Fruit fly (Drosophila melanogaster): Measurements from ENCODE around the gene CG6511.
A peak's percentile ranks its signal among the peaks of the same experiment; 100 is the strongest.

CG6511 gene

DNA sequence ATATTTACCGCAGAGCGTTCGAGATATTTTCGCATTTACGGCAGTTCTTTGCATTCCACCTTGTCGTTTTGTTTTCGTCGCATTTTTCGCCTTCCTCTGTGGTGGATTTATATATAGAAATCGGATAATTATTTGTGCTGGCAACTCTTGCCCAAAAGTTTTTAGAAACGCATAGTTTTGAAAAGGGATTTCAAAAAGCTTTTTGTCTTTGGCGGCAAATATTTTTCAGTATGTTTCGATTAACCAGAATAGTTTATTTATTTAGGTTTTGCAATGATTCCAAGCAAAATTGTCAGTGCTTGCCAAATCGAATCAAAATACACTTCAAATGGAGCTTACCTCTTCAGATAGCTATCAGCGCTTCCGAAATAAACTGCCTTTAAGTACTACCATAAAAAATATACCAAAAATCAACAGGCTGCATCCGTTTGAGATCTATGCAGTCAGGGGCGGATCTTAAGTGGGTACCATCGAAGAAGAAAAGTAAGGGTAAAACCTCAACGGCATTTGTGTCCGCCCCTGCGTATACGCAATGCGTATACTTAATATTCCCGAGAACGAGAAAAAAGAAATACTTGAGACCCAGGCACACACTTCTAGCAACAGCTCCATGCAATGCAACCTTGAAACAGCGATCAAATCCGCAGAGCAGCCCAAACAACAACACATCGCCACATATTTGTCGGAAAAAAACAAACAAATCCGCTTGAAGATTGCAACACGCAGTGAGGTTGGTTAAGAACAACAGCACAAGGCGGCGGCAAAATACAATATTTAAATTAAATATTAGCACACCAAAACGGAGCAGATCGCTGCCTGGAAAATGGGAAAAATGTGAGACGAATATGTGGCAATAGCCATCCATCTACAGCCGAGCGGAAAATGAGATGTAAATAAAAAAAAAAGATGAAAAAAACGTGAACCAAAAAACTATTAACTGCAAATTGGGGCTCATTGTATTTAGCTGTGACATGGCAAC, 28.8 kb downstream of the CG6511 start, which contains the start of gene CG13306:
TSS of gene CG13306 (minus strand) at position 51 of the 979 bp plus-strand sequence.
- TF ChIP-seq toe (GFP tag; optimal IDR thresholded peaks at IDR 0.05) (no peak), kay (GFP tag; ENCODE audit: borderline replicate concordance) (peak; percentile 62), Crg-1 (GFP tag; optimal IDR thresholded peaks at IDR 0.05) (no peak), CG33017 (tag; optimal IDR thresholded peaks at IDR 0.05) (no peak)

DNA sequence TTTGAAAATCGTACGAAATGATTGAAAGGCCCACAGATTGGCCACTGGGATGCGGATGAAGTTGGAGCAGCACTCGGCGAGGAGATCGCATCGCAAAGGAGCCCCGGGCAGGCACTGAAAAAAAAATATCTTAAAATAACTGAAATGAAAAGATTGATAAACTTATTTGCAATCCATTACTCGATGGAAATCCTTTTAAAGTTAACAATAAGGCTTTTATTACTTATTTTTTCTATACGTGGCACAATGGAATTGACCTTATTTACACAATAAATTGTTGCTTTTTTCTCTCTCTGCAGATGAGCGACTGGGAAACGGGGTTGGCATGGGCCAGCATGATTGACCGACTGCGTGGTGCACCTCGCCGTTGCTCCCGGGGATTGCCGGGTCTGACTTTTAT, 30.1 kb downstream of the CG6511 start:
- no peak for TF ChIP-seq pad (GFP tag; optimal IDR thresholded peaks at IDR 0.05)
- TF ChIP-seq bab1 (GFP tag; optimal IDR thresholded peaks at IDR 0.05): no peak
- TF ChIP-seq CG7101 (tag; optimal IDR thresholded peaks at IDR 0.05): no peak
- TF ChIP-seq Clk (GFP tag; optimal IDR thresholded peaks at IDR 0.05): no peak
- TF ChIP-seq kay (GFP tag; ENCODE audit: borderline replicate concordance): no peak
- TF ChIP-seq toe (GFP tag; optimal IDR thresholded peaks at IDR 0.05): no peak
- TF ChIP-seq Hr96 (GFP tag; optimal IDR thresholded peaks at IDR 0.05): no peak
- TF ChIP-seq CG7045 (GFP tag; optimal IDR thresholded peaks at IDR 0.05): no peak
- no peak for TF ChIP-seq ovo (GFP tag; optimal IDR thresholded peaks at IDR 0.05)
- no peak for TF ChIP-seq CG14711 (tag; optimal IDR thresholded peaks at IDR 0.05)
- TF ChIP-seq Crg-1 (GFP tag; optimal IDR thresholded peaks at IDR 0.05): no peak
- no peak for TF ChIP-seq CG11617 (GFP tag; optimal IDR thresholded peaks at IDR 0.05)
- no peak for TF ChIP-seq CG5204 (GFP tag; optimal IDR thresholded peaks at IDR 0.05)

DNA sequence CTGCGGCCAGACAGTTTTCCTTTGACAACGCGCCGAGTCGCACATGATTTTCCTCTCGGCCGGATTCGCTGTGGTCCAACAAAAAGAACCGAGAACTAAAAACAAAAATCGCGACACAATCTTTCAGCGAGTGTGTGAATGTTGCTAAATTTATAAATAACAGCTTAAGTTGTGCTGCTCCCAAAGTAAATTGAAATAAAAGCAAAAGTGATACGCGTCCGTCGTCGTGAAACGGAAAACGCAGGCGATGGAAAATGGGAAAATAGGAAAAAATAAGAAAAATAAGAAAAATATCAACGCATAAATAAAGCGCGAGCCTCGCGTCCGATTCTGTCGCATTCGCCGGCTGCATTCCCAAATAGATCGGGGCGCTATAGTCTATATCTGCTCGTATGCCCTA, 32.5 kb downstream of the CG6511 start, which contains the start of gene Fhos:
TSS of gene Fhos (plus strand) at position 28 of the 400 bp plus-strand sequence.
- no peak for TF ChIP-seq Crg-1 (GFP tag; optimal IDR thresholded peaks at IDR 0.05)
- TF ChIP-seq Clk (GFP tag; optimal IDR thresholded peaks at IDR 0.05): no peak
- no peak for TF ChIP-seq Hr96 (GFP tag; optimal IDR thresholded peaks at IDR 0.05)
- no peak for TF ChIP-seq toe (GFP tag; optimal IDR thresholded peaks at IDR 0.05)
- TF ChIP-seq CG33017 (tag; optimal IDR thresholded peaks at IDR 0.05): no peak
- TF ChIP-seq bab1 (GFP tag; optimal IDR thresholded peaks at IDR 0.05): no peak
- no peak for TF ChIP-seq Mnt (GFP tag; optimal IDR thresholded peaks at IDR 0.05)
- no peak for TF ChIP-seq cnc (optimal IDR thresholded peaks at IDR 0.05)
- no peak for TF ChIP-seq cic (GFP tag; optimal IDR thresholded peaks at IDR 0.05)
- TF ChIP-seq CG5204 (GFP tag; optimal IDR thresholded peaks at IDR 0.05): no peak
- no peak for TF ChIP-seq CG7101 (tag; optimal IDR thresholded peaks at IDR 0.05)
- no peak for TF ChIP-seq CG1620 (GFP tag; optimal IDR thresholded peaks at IDR 0.05)
- TF ChIP-seq pad (GFP tag; optimal IDR thresholded peaks at IDR 0.05): no peak
- no peak for TF ChIP-seq CG12768 (GFP tag; optimal IDR thresholded peaks at IDR 0.05)
- TF ChIP-seq CG14711 (tag; optimal IDR thresholded peaks at IDR 0.05): no peak
- TF ChIP-seq ovo (GFP tag; optimal IDR thresholded peaks at IDR 0.05): no peak
- no peak for TF ChIP-seq CG7045 (GFP tag; optimal IDR thresholded peaks at IDR 0.05)

DNA sequence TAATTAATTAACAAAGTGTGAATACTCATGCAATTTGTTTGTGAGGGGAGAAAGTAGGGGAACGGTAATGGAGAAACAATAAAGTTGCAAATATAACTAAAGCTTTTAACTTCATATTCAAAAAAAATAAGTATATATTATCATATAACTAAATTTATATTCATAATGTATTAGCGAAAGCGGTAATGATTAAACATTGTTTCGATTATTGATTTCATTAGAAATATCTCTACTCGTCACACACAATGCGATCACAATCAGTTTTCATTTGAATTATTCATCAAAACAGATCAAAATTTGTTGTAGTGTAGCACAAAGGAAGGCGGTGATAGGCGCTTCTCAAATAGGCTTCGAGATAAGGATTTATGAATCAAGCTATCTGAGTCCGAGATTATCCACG, 34.6 kb downstream of the CG6511 start, which contains the start of gene CG6576:
TSS of gene CG6576 (plus strand) at position 301 of the 400 bp plus-strand sequence.
- TF ChIP-seq CG14711 (tag; optimal IDR thresholded peaks at IDR 0.05): no peak
- TF ChIP-seq tj (GFP tag; optimal IDR thresholded peaks at IDR 0.05): no peak
- TF ChIP-seq Clk (GFP tag; optimal IDR thresholded peaks at IDR 0.05): no peak
- TF ChIP-seq cic (GFP tag; optimal IDR thresholded peaks at IDR 0.05): no peak
- TF ChIP-seq kay (GFP tag; ENCODE audit: borderline replicate concordance): no peak
- no peak for TF ChIP-seq CG33017 (tag; optimal IDR thresholded peaks at IDR 0.05)
- TF ChIP-seq Mnt (GFP tag; optimal IDR thresholded peaks at IDR 0.05): no peak
- TF ChIP-seq ovo (GFP tag; optimal IDR thresholded peaks at IDR 0.05): no peak
- no peak for TF ChIP-seq bab1 (GFP tag; optimal IDR thresholded peaks at IDR 0.05)
- no peak for TF ChIP-seq CG7045 (GFP tag; optimal IDR thresholded peaks at IDR 0.05)
- no peak for TF ChIP-seq CG12768 (GFP tag; optimal IDR thresholded peaks at IDR 0.05)
- TF ChIP-seq CG5204 (GFP tag; optimal IDR thresholded peaks at IDR 0.05): no peak
- no peak for TF ChIP-seq cnc (optimal IDR thresholded peaks at IDR 0.05)
- no peak for TF ChIP-seq toe (GFP tag; optimal IDR thresholded peaks at IDR 0.05)
- TF ChIP-seq Crg-1 (GFP tag; optimal IDR thresholded peaks at IDR 0.05): no peak
- TF ChIP-seq CG7101 (tag; optimal IDR thresholded peaks at IDR 0.05): no peak
- no peak for TF ChIP-seq pad (GFP tag; optimal IDR thresholded peaks at IDR 0.05)
- no peak for TF ChIP-seq CG11617 (GFP tag; optimal IDR thresholded peaks at IDR 0.05)

DNA sequence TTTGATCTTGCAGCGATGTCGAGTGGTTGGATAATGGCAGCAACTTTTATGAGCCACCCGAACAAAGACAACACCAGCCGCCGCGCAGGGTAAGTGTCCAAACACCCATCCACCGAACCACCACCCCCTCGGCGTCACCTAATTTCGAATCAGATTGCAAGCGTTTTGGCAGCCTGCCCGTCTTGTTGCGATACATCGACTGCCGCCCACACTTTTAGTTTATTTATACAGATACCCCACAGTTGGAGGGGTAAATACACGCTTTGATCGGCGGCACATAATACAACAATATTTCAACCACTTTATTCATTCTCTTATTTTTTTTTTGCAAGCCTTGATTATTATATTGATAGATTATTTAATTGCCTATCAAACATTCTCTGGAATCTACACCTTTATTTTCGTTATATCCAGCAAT, 41.9 kb downstream of the CG6511 start:
- no peak for TF ChIP-seq cnc (optimal IDR thresholded peaks at IDR 0.05)
- TF ChIP-seq toe (GFP tag; optimal IDR thresholded peaks at IDR 0.05): peak; percentile 8
- no peak for TF ChIP-seq CG7045 (GFP tag; optimal IDR thresholded peaks at IDR 0.05)
- peak; percentile 4 for TF ChIP-seq CG7101 (tag; optimal IDR thresholded peaks at IDR 0.05)
- no peak for TF ChIP-seq ovo (GFP tag; optimal IDR thresholded peaks at IDR 0.05)
- TF ChIP-seq CG14711 (tag; optimal IDR thresholded peaks at IDR 0.05): no peak
- TF ChIP-seq cic (GFP tag; optimal IDR thresholded peaks at IDR 0.05): no peak
- peak; percentile 56 for TF ChIP-seq Mnt (GFP tag; optimal IDR thresholded peaks at IDR 0.05)
- no peak for TF ChIP-seq Crg-1 (GFP tag; optimal IDR thresholded peaks at IDR 0.05)
- TF ChIP-seq bab1 (GFP tag; optimal IDR thresholded peaks at IDR 0.05): peak; percentile 25
- TF ChIP-seq pad (GFP tag; optimal IDR thresholded peaks at IDR 0.05): no peak
- peak; percentile 73 for TF ChIP-seq kay (GFP tag; ENCODE audit: borderline replicate concordance)
- TF ChIP-seq CG33017 (tag; optimal IDR thresholded peaks at IDR 0.05): no peak
- no peak for TF ChIP-seq CG1620 (GFP tag; optimal IDR thresholded peaks at IDR 0.05)
- TF ChIP-seq Clk (GFP tag; optimal IDR thresholded peaks at IDR 0.05): no peak
- no peak for TF ChIP-seq CG5204 (GFP tag; optimal IDR thresholded peaks at IDR 0.05)
- TF ChIP-seq tj (GFP tag; optimal IDR thresholded peaks at IDR 0.05): no peak
- peak; percentile 7 for TF ChIP-seq CG11617 (GFP tag; optimal IDR thresholded peaks at IDR 0.05)
- no peak for TF ChIP-seq Hr96 (GFP tag; optimal IDR thresholded peaks at IDR 0.05)
- TF ChIP-seq CG12768 (GFP tag; optimal IDR thresholded peaks at IDR 0.05): no peak
